Fruit fly (Drosophila melanogaster) Kc167 (cell line): ENCODE results near the gene tws.

Experiments
- Myc ChIP-seq: fragments of >200 bp; optimal IDR thresholded peaks from 2 replicates; lab custom pipeline; 2017; ENCODE audit warnings: missing external identifiers
- h ChIP-seq: fragments of >200 bp; optimal IDR thresholded peaks from 3 replicates; lab custom pipeline; 2018; ENCODE audit warnings: missing external identifiers
- insv ChIP-seq: fragments of >200 bp; optimal IDR thresholded peaks from 3 replicates; lab custom pipeline; 2018; ENCODE audit warnings: missing external identifiers
- psq ChIP-seq: fragments of >200 bp; optimal IDR thresholded peaks from 2 replicates; lab custom pipeline; 2017; ENCODE audit warnings: missing external identifiers

DNA sequence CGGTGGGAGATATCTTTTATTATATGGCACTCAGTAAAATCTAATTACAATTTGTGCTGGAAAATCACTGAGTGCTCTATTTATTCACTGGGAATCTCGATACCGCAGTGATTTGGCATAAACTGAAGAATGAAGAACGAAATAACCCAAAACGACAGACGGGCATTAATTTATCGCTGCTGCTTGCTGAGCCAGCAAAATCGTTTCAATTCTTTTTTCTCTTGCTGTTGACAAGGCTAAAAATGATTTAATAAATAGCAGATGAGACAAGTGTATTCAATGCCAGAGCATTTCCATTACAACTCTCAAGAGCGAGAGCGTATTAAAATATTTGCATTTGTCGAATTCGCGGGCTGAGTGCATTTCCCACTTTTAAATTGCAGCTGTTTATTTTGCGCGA lies 23.8 kb downstream of the tws start:
- no peak for TF ChIP-seq Myc (lab: Kevin White, UChicago)
- no peak for TF ChIP-seq h (lab: Kevin White, UChicago)
- no peak for TF ChIP-seq psq (lab: Kevin White, UChicago)
- no peak for TF ChIP-seq insv (lab: Kevin White, UChicago)
